Worm (Caenorhabditis elegans): Measurements from ENCODE around the gene C29F5.8.

The C29F5.8 gene

DNA sequence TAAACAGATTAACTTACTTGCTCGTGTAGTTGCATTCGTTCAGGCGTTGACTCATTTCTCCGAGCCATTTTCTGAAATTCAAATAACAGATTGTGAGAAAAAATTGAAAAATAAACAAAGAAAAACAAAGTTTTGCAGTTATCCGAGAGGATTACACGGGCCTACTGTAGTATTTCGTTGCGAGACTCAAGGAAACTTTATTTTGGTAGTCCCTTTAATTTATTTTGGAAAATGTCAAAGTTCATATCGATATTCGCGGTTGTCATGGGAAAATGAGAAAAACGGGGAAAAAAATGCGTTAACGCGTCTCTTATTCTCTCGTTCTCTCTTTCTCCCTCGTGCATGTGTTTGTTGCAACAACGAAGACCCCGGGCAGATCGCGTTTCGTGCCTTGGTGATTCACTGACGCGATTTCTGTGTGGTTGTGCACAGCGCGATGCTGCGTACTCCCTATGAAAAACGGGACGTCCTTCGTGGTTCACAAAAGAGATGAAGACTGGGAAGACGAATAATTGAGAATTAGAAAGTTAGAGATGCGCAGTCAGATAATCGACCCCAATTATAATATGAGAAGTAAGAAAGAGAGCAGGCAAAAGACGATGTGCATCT lies 25.1 kb downstream of the C29F5.8 start, which contains the start of gene set-4 (continued):
- TF ChIP-seq ceh-19 (GFP tag; optimal IDR thresholded peaks at IDR 0.05): peak; percentile 42

DNA sequence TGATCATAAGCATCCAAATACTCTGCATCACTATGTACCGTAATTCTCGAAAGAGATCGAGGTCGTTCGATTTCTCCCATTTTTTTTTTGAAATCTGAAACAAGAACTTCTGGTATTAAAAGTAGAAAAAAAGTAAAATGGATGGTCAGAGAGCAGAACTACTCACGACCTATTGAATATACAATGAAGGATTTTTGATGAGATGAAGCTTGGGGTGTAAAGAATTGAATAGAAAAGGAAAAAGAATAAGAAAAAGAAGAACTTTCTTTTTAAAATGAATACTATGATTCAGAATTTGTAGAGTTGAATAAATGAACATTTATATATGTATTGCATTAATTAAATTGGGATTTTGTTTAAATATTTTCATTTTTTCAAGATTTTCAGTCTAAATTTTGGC lies 27.7 kb downstream of the C29F5.8 start, which contains the start of gene ttc-39B:
Gene ttc-39B, minus strand, starts transcription at position 101 of the 400 bp plus-strand sequence.
- TF ChIP-seq ahr-1 (tag; optimal IDR thresholded peaks at IDR 0.05) (no peak), C08G9.2 (tag; optimal IDR thresholded peaks at IDR 0.05) (no peak), fkh-6 (tag; optimal IDR thresholded peaks at IDR 0.05) (no peak), sox-4 (tag; optimal IDR thresholded peaks at IDR 0.05) (no peak), mec-3 (tag; optimal IDR thresholded peaks at IDR 0.05; ENCODE audit: borderline replicate concordance) (no peak), pat-9 (tag; optimal IDR thresholded peaks at IDR 0.05) (no peak), nhr-232 (tag; optimal IDR thresholded peaks at IDR 0.05) (no peak), pag-3 (tag; optimal IDR thresholded peaks at IDR 0.05; ENCODE audit: borderline replicate concordance) (no peak), nhr-11 (tag; optimal IDR thresholded peaks at IDR 0.05) (no peak), nfya-1 (tag; optimal IDR thresholded peaks at IDR 0.05) (no peak), sox-2 (GFP tag; IDR thresholded peaks at IDR 0.05) (no peak)

DNA sequence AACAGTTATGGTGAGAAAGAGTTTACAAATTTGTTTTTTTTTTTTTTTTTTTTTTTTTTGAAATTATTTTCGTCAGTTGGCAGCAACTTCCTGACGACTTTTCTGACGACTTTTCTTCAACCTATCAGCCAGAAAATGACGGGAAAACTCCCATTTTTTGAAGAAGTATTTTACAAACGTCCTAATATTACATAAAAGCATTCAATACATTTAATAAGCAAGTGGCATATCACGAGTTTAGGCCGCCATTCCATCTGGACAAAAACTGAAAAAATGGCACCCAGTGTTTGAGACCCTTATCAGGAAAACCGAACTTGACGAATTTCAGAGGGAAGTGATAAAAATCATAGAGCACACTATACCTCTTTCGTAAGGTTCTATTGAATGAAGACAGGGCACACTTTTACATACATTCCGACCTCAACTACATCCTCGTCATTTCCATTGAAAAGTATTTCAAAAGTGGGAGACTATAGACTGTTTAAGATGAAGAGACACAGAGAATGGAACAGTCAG lies 28.6 kb downstream of the C29F5.8 start:
- TF ChIP-seq K02D7.2 (tag; optimal IDR thresholded peaks at IDR 0.05): no peak
- TF ChIP-seq elt-4 (tag; optimal IDR thresholded peaks at IDR 0.05): no peak
- no peak for TF ChIP-seq hlh-15 (tag; optimal IDR thresholded peaks at IDR 0.05)
- TF ChIP-seq C38D4.7 (GFP tag; optimal IDR thresholded peaks at IDR 0.05): no peak
- TF ChIP-seq pat-9 (tag; optimal IDR thresholded peaks at IDR 0.05): no peak
- TF ChIP-seq ets-4 (tag; optimal IDR thresholded peaks at IDR 0.05): no peak
- TF ChIP-seq pag-3 (tag; optimal IDR thresholded peaks at IDR 0.05; ENCODE audit: borderline replicate concordance): no peak
- no peak for TF ChIP-seq tbx-7 (tag; optimal IDR thresholded peaks at IDR 0.05)
- no peak for TF ChIP-seq pros-1 (tag; optimal IDR thresholded peaks at IDR 0.05)
- no peak for TF ChIP-seq fkh-10 (GFP tag; optimal IDR thresholded peaks at IDR 0.05)
- no peak for TF ChIP-seq ceh-45 (GFP tag; IDR thresholded peaks at IDR 0.05)
- no peak for TF ChIP-seq nfya-1 (tag; optimal IDR thresholded peaks at IDR 0.05)
- TF ChIP-seq C08G9.2 (tag; optimal IDR thresholded peaks at IDR 0.05): no peak
- TF ChIP-seq ceh-24 (tag; optimal IDR thresholded peaks at IDR 0.05): no peak
- no peak for TF ChIP-seq pax-1 (tag; optimal IDR thresholded peaks at IDR 0.05)
- TF ChIP-seq ceh-9 (tag; optimal IDR thresholded peaks at IDR 0.05): no peak
- TF ChIP-seq fax-1 (tag; optimal IDR thresholded peaks at IDR 0.05): no peak
- no peak for TF ChIP-seq syd-9 (tag; optimal IDR thresholded peaks at IDR 0.05)

DNA sequence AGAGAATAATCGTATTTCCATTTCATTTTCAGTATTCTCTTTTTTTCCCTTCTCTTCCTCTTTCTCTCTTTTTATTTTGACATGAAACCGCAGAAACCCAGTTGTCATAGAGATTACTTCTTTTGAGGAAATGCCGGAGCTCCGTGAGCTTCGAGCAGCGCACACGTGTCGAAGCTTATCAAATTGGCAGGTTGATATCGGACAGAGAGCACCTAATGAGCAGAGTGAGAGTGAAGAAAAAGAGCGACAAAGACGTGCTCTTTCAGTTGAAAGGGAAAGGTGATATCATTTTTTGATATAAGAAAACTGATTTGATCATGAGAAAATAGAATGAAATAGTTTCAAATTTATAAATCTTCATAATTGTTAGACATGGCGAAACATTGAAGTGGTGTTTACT lies 29.1 kb downstream of the C29F5.8 start, which contains the start of gene C32D5.14:
Gene C32D5.14, plus strand, starts transcription at position 131 of the 400 bp plus-strand sequence.
- TF ChIP-seq odd-2 (tag; optimal IDR thresholded peaks at IDR 0.05) (no peak), syd-9 (tag; optimal IDR thresholded peaks at IDR 0.05) (no peak), sox-4 (tag; optimal IDR thresholded peaks at IDR 0.05) (no peak), madf-2 (tag; optimal IDR thresholded peaks at IDR 0.05) (no peak), tbx-7 (tag; optimal IDR thresholded peaks at IDR 0.05) (no peak), npax-4 (tag; optimal IDR thresholded peaks at IDR 0.05) (no peak), zip-5 (tag; optimal IDR thresholded peaks at IDR 0.05) (no peak)

DNA sequence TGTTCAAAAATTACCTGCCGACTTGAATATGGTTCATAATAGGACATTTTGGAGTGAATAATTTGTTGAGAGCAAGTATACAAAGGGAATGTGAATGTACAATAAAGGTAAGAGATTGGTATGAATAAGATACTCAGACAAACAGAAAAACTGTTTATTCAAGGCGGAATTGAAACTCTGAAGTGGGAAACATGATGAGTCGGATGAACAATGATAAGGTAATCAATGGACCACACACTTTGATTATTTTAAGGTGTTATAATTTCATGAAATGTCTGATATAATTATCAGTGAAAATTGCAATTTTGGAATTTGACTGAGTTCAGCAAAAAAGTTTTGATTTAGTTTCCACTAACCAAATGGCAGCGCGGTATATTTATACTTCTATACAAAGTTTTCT lies 33.3 kb downstream of the C29F5.8 start:
- TF ChIP-seq K02D7.2 (tag; optimal IDR thresholded peaks at IDR 0.05) (no peak), dve-1 (tag; optimal IDR thresholded peaks at IDR 0.05) (peak; percentile 41), ama-1 (optimal IDR thresholded peaks at IDR 0.05) (no peak)

DNA sequence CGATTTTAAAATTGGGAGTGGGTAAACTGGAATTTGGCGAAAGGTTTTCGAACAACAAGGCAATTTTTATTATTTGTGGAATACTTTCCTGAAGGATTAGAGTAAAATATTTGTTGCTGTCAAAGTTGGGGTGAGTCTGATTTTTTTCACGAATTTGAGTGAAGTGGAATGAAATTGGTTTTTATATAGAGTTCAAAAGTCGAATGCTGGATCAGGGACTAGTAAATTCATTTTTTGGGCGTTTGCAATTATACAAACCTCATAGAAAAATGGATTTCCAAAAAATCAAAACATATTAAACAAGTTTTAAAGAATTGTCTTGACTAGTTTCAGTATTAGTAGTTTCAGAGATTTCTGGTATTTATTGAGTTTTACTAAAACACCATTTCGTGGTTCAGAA lies 33.7 kb downstream of the C29F5.8 start, which contains the start of gene C32D5.7:
Gene C32D5.7, minus strand, starts transcription at position 101 of the 400 bp plus-strand sequence.
- TF ChIP-seq pqm-1 (tag; optimal IDR thresholded peaks at IDR 0.05) (no peak), unc-3 (GFP tag; conservative IDR thresholded peaks at IDR 0.05) (no peak), unc-3 (tag; optimal IDR thresholded peaks at IDR 0.05) (no peak)

Data from whole organism, late embryonic.